Worm (Caenorhabditis elegans) whole organism, L4 larva: ENCODE data around the gene Y17G9A.3.

Source experiments
- F26F4.8 ChIP-seq: fragments of 200-800 bp; sonication (Bioruptor generic); conservative IDR thresholded peaks from 2 replicates; pipeline ENCODE4 v1.3.6; 2022; ENCODE audit warnings: missing genetic modification characterization, missing compliant biosample characterization
- Y5F2A.4 ChIP-seq: fragments of 200-800 bp; sonication (Bioruptor generic); optimal IDR thresholded peaks from 2 replicates; lab custom pipeline; 2018; ENCODE audit warnings: mild to moderate bottlenecking, missing genetic modification characterization, missing compliant biosample characterization
- egl-27 ChIP-seq: sonication (generic microtip); optimal IDR thresholded peaks from 3 replicates; lab custom pipeline; 2017; ENCODE audit warnings: missing biosample characterization, missing genetic modification reagents, missing genetic modification characterization
- lin-39 ChIP-seq: fragments of 150-350 bp; optimal IDR thresholded peaks from 2 replicates; lab custom pipeline; 2014; ENCODE audit warnings: missing biosample characterization, missing genetic modification reagents, missing genetic modification characterization
- nhr-10 ChIP-seq: fragments of 150-350 bp; optimal IDR thresholded peaks from 2 replicates; lab custom pipeline; 2014; ENCODE audit warnings: missing biosample characterization, missing genetic modification characterization
- nhr-28 ChIP-seq: fragments of 150-350 bp; optimal IDR thresholded peaks from 2 replicates; lab custom pipeline; 2014; ENCODE audit warnings: missing biosample characterization, missing genetic modification characterization
- nhr-6 ChIP-seq: fragments of 150-350 bp; optimal IDR thresholded peaks from 2 replicates; lab custom pipeline; 2014; ENCODE audit warnings: missing biosample characterization, missing genetic modification characterization
- pha-4 ChIP-seq, 2 experiments: fragments of 150-350 bp in 1 of 2; fragments of 200-800 bp in 1 of 2; sonication (Bioruptor generic) in 1 of 2; IDR thresholded peaks in 1 of 2; optimal IDR thresholded peaks in 1 of 2; 2 replicates each; pipeline versions ENCODE4 v1.3.6 to Lab custom; 2014 to 2022; ENCODE audit warnings: missing genetic modification characterization in 2 of 2, missing genetic modification reagents in 2 of 2, missing biosample characterization in 1 of 2, missing compliant biosample characterization in 1 of 2

- TF ChIP-seq nhr-10: no peak
- TF ChIP-seq Y5F2A.4 (GFP tag; lab: Kevin White, UChicago): no peak
- no peak for TF ChIP-seq nhr-6 (tag; lab: Kevin White, UChicago)
- TF ChIP-seq nhr-28 (tag; lab: Kevin White, UChicago): no peak
- no peak for TF ChIP-seq lin-39
- no peak for TF ChIP-seq F26F4.8 (GFP tag; lab: Robert Waterston, UW)
- no peak for TF ChIP-seq egl-27 (tag; lab: Kevin White, UChicago)
- no peak for TF ChIP-seq pha-4 (GFP tag; IDR thresholded peaks at IDR 0.05; lab: Robert Waterston, UW)
- no peak for TF ChIP-seq pha-4 (tag; optimal IDR thresholded peaks at IDR 0.05; lab: Kevin White, UChicago)
Measured at ce11 chrIV:4827219-4827618, 31.3 kb downstream of the Y17G9A.3 start, which contains the start of gene mpz-4.
